Fruit fly (Drosophila melanogaster) whole organism: ENCODE results near the gene CG42718.

ENCODE experiments used
- CG8478 ChIP-seq: fragments of >200 bp; optimal IDR thresholded peaks from 2 replicates; lab custom pipeline; 2018; ENCODE audit warnings: inconsistent platforms
- Dll ChIP-seq: fragments of >200 bp; optimal IDR thresholded peaks from 2 replicates; lab custom pipeline; 2017
- EcR ChIP-seq, 2 experiments: fragments of >200 bp; optimal IDR thresholded peaks; 2 replicates each; lab custom pipeline; 2017; ENCODE audit warnings: missing biosample characterization in 2 of 2, missing genetic modification characterization in 2 of 2, missing genetic modification reagents in 2 of 2
- pan ChIP-seq: fragments of >200 bp; optimal IDR thresholded peaks from 2 replicates; lab custom pipeline; 2017
- psq ChIP-seq: fragments of >200 bp; optimal IDR thresholded peaks from 2 replicates; lab custom pipeline; 2017
- usp ChIP-seq: fragments of >200 bp; optimal IDR thresholded peaks from 2 replicates; lab custom pipeline; 2017; ENCODE audit warnings: missing biosample characterization, missing genetic modification characterization, mixed read lengths

Gene CG42718

DNA sequence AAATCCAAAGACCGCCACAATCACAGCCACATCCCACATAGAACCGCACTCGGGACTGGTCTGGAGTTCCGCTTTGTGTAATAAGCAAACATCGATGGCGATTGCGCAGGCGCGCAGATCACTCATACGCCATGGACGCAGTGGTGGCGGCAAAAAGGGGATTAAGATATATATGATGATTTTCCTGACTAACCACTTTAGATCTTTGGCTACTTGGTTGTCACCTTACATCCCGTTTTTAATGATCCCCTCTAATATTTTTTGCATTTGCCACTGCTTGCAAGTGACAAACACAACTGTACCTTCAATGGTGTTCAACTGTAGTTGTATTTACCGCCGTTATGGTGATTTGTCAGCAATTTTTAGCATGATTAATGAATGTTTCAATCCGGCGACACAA lies 11.1 kb downstream of the CG42718 start:
- TF ChIP-seq CG8478 (lab: Kevin White, UChicago) (no peak), psq (lab: Kevin White, UChicago) (no peak), usp (GFP tag; lab: Kevin White, UChicago) (no peak), pan (lab: Kevin White, UChicago) (no peak), Dll (lab: Kevin White, UChicago) (no peak), EcR (GFP tag; optimal IDR thresholded peaks at IDR 0.05; lab: Kevin White, UChicago) (no peak)

dm6 chr3L:16308380-16308779 lies 12.7 kb downstream of the CG42718 start, which contains the start of gene CG13042:
Gene CG13042 (minus strand): TSS chr3L:16308480.
- TF ChIP-seq usp (GFP tag; lab: Kevin White, UChicago) (no peak), EcR (GFP tag; optimal IDR thresholded peaks at IDR 0.05; lab: Kevin White, UChicago) (no peak), psq (lab: Kevin White, UChicago) (no peak), pan (lab: Kevin White, UChicago) (no peak), Dll (lab: Kevin White, UChicago) (no peak)

dm6 chr3L:16305820-16306650 lies 15.0 kb downstream of the CG42718 start, which contains the start of the genes CG13043 and CG13063:
Gene CG13043 (minus strand): TSS chr3L:16305870.
Gene CG13063 (plus strand): TSS chr3L:16306600.
- TF ChIP-seq pan (lab: Kevin White, UChicago) (no peak), usp (GFP tag; lab: Kevin White, UChicago) (no peak), psq (lab: Kevin White, UChicago) (no peak), CG8478 (lab: Kevin White, UChicago) (no peak), Dll (lab: Kevin White, UChicago) (no peak), EcR (GFP tag; optimal IDR thresholded peaks at IDR 0.05; lab: Kevin White, UChicago) (no peak)

DNA sequence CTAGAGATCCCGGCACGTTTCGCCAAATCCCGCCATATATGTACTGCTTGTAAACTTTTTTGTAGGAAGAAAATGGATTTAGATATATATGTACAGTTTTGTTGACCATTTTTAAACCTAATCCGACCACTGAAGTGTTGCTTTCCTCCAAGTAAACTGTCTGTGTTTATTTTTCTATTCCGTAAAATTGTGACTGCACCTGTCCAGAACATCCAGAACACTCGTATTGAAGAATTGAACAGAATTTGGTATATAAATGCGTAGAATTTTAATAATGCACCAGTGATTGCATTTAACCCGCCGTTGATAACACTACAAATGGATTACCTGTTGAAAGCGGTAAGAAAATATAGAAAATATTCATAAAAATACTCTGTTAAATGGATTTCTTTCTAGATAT lies 17.1 kb downstream of the CG42718 start, which contains the start of gene CG43249:
TSS of gene CG43249 (plus strand) at position 301 of the 400 bp plus-strand sequence.
- TF ChIP-seq psq (lab: Kevin White, UChicago) (no peak), EcR (GFP tag; optimal IDR thresholded peaks at IDR 0.05; lab: Kevin White, UChicago) (no peak), usp (GFP tag; lab: Kevin White, UChicago) (no peak)

dm6 chr3L:16303078-16303477 lies 18.0 kb downstream of the CG42718 start, which contains the start of gene CG13044:
Gene CG13044 (minus strand): TSS chr3L:16303178.
- TF ChIP-seq usp (GFP tag; lab: Kevin White, UChicago) (no peak), CG8478 (lab: Kevin White, UChicago) (no peak), pan (lab: Kevin White, UChicago) (no peak), psq (lab: Kevin White, UChicago) (no peak), EcR (GFP tag; optimal IDR thresholded peaks at IDR 0.05; lab: Kevin White, UChicago) (no peak), Dll (lab: Kevin White, UChicago) (no peak)

- TF ChIP-seq usp (GFP tag; lab: Kevin White, UChicago) (no peak), psq (lab: Kevin White, UChicago) (no peak), CG8478 (lab: Kevin White, UChicago) (no peak), EcR (GFP tag; optimal IDR thresholded peaks at IDR 0.05; lab: Kevin White, UChicago) (no peak), Dll (lab: Kevin White, UChicago) (no peak), pan (lab: Kevin White, UChicago) (no peak)
Observed at dm6 chr3L:16301153-16301552, 19.9 kb downstream of the CG42718 start, which contains the start of gene CG4982. Gene CG4982 (plus strand): TSS chr3L:16301453.

dm6 chr3L:16295447-16295846 lies 25.6 kb downstream of the CG42718 start, which contains the start of gene CG4962:
Gene CG4962 (minus strand): TSS chr3L:16295547.
- TF ChIP-seq CG8478 (lab: Kevin White, UChicago), result no peak
- no peak for TF ChIP-seq psq (lab: Kevin White, UChicago)
- no peak for TF ChIP-seq usp (GFP tag; lab: Kevin White, UChicago)
- no peak for TF ChIP-seq pan (lab: Kevin White, UChicago)
- TF ChIP-seq Dll (lab: Kevin White, UChicago), result no peak
- no peak for TF ChIP-seq EcR (GFP tag; optimal IDR thresholded peaks at IDR 0.05; lab: Kevin White, UChicago)

dm6 chr3L:16291678-16292077 lies 29.4 kb downstream of the CG42718 start:
- TF ChIP-seq CG8478 (lab: Kevin White, UChicago) (no peak), Dll (lab: Kevin White, UChicago) (no peak), usp (GFP tag; lab: Kevin White, UChicago) (no peak), pan (lab: Kevin White, UChicago) (no peak), EcR (GFP tag; optimal IDR thresholded peaks at IDR 0.05; lab: Kevin White, UChicago) (no peak), psq (lab: Kevin White, UChicago) (no peak)

DNA sequence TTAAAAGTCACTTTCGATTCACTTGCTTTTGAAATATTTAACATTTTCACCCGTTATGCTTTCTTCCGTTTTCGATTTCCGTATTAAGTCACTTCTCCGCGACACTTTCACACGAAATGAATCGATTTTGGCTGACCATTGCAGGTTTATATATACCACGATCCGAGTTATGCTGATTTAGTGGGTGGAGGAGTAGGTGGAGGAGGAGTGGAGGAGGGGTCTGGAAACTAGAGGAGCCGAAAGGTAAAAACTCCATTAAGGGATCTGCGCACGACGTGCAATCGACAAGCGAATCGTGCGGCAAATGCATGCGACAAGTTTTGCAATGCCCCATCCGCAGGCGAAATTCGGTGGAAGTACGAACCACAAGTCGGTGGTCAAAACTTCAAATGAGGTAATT lies 30.2 kb downstream of the CG42718 start, which contains the start of gene CG13045:
TSS of gene CG13045 (minus strand) at position 101 of the 400 bp plus-strand sequence.
- TF ChIP-seq Dll (lab: Kevin White, UChicago) (no peak), psq (lab: Kevin White, UChicago) (no peak), usp (GFP tag; lab: Kevin White, UChicago) (no peak), CG8478 (lab: Kevin White, UChicago) (no peak), EcR (GFP tag; optimal IDR thresholded peaks at IDR 0.05; lab: Kevin White, UChicago) (no peak), pan (lab: Kevin White, UChicago) (no peak)

- TF ChIP-seq EcR (GFP tag; optimal IDR thresholded peaks at IDR 0.05; lab: Kevin White, UChicago) (no peak), CG8478 (lab: Kevin White, UChicago) (no peak), pan (lab: Kevin White, UChicago) (no peak), psq (lab: Kevin White, UChicago) (no peak), usp (GFP tag; lab: Kevin White, UChicago) (no peak), Dll (lab: Kevin White, UChicago) (no peak)
Observed at dm6 chr3L:16289067-16289466, 32.0 kb downstream of the CG42718 start.

dm6 chr3L:16288322-16288721 lies 32.8 kb downstream of the CG42718 start, which contains the start of gene CG13046:
Gene CG13046 (minus strand): TSS chr3L:16288422.
- TF ChIP-seq CG8478 (lab: Kevin White, UChicago) (no peak), usp (GFP tag; lab: Kevin White, UChicago) (no peak), pan (lab: Kevin White, UChicago) (no peak), psq (lab: Kevin White, UChicago) (no peak), Dll (lab: Kevin White, UChicago) (no peak), EcR (GFP tag; optimal IDR thresholded peaks at IDR 0.05; lab: Kevin White, UChicago) (no peak)
